Worm (Caenorhabditis elegans): ENCODE results near the gene his-61.
A peak's percentile ranks its signal among the peaks of the same experiment; 100 is the strongest.

DNA sequence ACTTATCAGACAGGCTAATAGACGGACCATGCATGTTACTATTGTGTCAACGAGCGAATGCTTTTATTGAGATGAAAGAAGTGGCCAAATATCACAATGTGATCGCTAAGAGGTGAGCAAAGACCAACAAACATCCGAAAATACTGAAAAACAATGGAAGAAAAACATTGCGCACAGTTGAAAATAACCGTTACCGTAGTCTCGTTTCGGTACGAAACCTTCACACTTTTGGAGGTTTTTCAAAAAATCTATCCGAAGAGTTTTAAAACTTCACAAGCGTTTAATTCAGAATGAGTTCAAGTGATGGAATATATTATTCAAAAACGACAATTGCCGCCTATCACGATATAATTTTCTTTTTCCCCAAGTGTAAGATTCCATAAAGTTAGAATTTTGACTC is 22.8 kb upstream of the his-61 start:
- TF ChIP-seq unc-62 (GFP tag; optimal IDR thresholded peaks at IDR 0.05 in 1 of 2) (peak in 1 of 2 experiments; percentile 38), unc-62 (tag; optimal IDR thresholded peaks at IDR 0.05) (no peak), spr-1 (tag; optimal IDR thresholded peaks at IDR 0.05) (no peak), Y75B8A.6 (GFP tag; IDR thresholded peaks at IDR 0.05) (no peak)
